Fruit fly (Drosophila melanogaster): Measurements from ENCODE around the gene Brd8.

The Brd8 gene

DNA sequence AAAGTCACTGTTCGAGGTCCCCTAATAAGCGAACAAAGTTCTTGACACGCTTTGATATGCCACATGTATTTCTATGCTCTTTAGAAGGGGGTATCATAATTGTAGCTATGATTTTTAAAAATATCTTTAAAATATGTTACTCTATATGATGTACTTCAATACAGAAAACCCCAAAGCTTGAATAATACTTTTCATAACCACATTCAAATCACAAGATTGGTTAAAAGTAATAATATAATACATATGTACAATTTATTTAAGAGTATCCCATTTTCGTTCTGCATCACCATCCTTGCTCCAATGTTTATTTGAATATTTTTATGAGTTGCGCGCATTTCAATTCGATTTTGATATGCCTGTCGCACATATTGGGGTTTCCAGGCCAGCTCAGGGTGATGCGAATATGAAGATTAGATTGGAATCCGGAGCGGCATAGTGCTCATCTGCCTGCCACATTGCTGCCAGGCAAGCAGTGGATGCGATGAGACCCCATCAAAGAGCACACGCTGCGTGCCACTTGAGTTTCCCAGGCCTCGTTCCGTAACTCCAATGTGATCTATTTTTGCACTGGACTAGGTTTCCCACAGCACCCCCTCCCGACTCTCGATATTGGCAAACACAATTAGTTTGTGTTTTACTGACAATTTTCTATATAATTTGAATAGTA, 36.3 kb downstream of the Brd8 start:
- no peak for TF ChIP-seq CG17801 (GFP tag; optimal IDR thresholded peaks at IDR 0.05; ENCODE audit: partially characterized antibody)

DNA sequence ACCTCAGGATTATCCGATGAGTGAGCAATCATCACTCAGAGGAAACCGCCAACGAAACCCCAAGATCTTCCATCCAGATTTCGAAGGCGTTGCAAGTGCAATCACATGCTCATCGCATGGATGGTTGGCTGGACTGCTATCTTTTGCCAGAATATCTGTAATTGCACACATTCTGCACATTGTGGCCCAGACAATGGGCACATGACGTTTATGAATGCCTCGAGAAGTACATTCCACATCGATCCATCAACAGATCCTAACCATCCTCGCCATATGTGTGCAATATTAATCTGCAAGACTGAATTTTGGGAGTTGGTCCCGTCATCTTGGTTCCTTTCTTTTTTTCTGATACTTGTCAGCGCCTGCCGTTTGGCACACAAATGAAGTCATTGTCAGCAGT, 39.2 kb downstream of the Brd8 start:
- no peak for TF ChIP-seq CG17801 (GFP tag; optimal IDR thresholded peaks at IDR 0.05; ENCODE audit: partially characterized antibody)

DNA sequence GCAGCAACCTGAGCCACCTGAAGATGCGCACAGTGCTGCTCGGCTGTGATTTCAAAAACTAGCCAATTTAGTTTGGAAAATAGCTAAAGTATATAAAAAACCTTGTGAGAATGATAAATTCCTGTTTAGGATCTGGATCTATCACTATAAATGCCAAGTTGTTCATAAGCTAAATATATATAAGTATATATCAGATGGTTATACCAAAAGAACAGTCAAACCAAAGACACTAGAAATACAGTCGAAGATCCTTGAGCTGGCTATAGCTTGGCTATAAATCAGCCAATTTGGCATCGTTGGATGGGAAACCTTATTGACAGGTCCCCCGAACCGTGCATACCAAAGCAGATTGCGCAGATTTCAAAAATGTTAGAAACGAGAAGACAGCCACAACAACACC, 40.0 kb downstream of the Brd8 start:
- TF ChIP-seq CG17801 (GFP tag; optimal IDR thresholded peaks at IDR 0.05; ENCODE audit: partially characterized antibody): no peak

DNA sequence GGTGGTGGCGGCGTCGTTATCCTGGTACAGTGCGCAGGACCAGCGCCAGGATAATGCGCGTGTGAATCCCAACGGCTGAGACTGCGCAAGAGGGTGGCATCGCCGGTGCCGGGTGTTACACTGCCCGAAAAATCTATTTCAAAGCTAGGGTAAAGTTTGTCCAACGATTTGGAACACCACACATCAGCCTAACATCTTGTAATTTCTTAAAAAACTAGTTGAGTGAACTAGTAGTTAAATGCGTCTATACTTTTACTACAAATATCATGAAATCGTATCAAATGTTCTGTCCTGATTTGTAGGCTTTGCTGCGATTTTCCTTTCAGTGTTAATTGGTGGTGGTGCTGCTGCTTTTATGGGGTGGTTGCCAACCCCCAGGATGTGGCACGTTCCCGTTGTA, 41.8 kb downstream of the Brd8 start:
- TF ChIP-seq CG17801 (GFP tag; optimal IDR thresholded peaks at IDR 0.05; ENCODE audit: partially characterized antibody): no peak

DNA sequence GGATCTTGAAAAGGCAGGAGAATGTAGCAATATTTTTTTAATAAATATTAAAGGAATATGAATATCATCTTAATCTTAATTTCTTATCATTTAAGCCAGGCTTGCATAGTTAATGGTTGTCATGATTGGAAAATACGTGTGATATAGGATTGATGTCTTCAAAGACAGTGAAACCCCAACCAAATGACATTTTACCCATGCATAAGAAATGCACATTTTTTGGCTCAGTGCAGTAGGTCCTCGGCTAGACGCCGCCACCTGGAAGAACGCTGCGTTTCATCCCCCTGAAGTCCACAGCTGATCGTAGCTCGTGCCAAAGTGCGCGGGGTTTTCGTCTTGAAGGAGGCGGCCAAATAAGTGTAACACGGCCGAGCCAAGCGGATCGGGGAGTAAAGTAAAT, 43.3 kb downstream of the Brd8 start:
- TF ChIP-seq CG17801 (GFP tag; optimal IDR thresholded peaks at IDR 0.05; ENCODE audit: partially characterized antibody): no peak

DNA sequence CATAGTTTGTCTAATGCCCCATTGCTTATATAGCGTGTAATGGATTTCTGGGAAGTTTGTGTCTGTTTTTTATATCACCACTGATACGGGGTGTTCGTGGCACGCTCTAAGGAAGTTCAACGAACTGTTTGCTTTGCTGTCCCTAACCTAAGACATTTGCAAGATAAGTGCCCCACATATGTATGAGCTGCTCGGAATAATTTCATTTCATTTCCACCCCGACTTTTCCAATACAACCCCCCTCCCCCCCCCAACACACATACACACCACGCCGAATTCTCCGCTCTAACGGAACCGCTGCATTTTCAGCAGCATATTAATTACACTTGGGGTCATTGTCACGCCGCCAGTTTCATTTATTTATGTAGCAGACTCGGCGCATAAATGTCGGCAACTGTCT, 44.8 kb downstream of the Brd8 start:
- TF ChIP-seq CG17801 (GFP tag; optimal IDR thresholded peaks at IDR 0.05; ENCODE audit: partially characterized antibody): no peak

DNA sequence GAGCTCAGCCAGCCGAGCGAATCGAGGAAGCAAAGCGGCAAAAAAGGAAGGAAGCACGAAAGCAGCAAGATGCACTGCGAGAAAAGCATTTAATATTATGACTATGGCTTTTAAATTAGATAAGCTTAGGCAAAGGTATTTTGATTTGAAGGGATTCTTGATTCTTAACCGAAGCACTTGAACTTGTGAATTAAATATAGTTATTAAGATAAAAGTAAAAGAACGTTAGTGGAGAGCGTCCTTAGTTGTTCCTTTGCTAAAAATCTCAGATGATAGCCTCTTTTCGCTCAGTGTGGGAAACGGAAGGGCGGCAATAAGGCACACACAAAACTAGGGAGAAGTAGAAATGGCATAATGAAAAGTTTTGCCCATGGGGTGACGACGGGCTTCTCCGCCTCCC, 45.9 kb downstream of the Brd8 start:
- TF ChIP-seq CG17801 (GFP tag; optimal IDR thresholded peaks at IDR 0.05; ENCODE audit: partially characterized antibody): no peak

DNA sequence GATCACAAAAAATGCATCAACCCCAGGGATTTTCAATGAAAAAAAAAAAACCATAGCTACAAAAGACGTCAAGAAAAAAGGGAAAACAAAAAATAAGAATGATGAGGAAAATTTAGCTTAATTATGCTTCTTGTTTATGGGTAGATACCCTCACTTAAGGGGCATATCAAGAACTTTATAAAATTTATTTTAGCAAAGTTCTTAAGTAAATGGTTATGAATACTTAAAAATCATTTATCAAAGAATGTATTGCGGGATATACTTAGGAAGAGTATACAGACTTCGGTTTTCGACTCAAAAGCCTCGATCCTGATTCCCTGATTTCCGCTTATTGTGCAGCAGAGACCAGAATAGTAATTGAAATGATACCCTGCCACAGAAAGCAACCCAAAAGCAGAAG, 49.7 kb downstream of the Brd8 start:
- no peak for TF ChIP-seq CG17801 (GFP tag; optimal IDR thresholded peaks at IDR 0.05; ENCODE audit: partially characterized antibody)

DNA sequence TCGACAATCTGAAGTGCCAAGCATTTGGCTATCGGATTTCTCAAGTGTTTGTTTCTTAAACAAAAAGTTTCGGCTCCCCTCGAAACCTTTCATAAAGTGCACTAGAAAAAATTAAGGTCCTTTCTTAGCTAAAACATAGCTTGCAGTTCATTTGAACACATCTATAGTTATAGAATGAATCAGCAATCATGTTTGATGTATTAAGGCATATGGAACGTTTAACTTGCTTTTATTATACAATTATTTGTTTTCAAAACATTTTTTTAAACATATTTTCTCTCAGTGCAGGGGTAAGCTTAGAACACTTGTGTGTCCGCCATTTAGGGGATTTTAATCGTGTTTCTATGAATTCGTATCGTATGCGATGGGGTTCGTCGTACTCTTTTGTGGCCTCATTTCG, 51.3 kb downstream of the Brd8 start:
- TF ChIP-seq CG17801 (GFP tag; optimal IDR thresholded peaks at IDR 0.05; ENCODE audit: partially characterized antibody): no peak

All from ovary, adult (tissue).